Fruit fly (Drosophila melanogaster): ENCODE data around the gene CG42846.

DNA sequence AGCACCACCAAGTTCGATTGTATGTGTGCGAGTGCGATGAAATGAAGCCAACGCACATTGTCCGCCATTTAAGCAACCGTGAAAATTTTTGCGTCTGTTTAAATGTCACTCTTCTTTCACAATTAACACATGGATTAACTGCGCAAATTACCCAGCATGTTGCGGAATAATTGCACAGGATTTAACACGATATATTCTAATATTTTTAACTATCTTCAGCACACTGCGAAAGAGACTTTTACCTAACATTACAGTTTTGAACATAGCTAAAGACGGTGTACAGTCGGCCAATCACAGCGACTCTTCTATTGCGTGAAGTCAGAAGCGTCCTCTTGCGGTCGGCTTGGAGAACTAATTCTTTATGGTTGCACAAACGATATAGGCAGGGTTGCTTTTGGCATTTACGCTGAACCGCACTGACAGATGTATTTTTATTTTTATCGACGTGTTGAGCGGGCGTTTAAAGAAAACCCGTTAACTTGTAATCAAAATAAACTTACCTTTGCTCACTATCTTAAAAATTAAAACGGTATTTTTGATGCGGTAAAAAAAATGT is 15.3 kb upstream of the CG42846 start:
- peak; percentile 74 for TF ChIP-seq Mnt (GFP tag; optimal IDR thresholded peaks at IDR 0.05)
- TF ChIP-seq CG12768 (GFP tag; optimal IDR thresholded peaks at IDR 0.05) = no peak
- TF ChIP-seq CG5204 (GFP tag; optimal IDR thresholded peaks at IDR 0.05) = no peak
- no peak for TF ChIP-seq kay (GFP tag; ENCODE audit: borderline replicate concordance)
- peak; percentile 18 for TF ChIP-seq CG7045 (GFP tag; optimal IDR thresholded peaks at IDR 0.05)
- TF ChIP-seq toe (GFP tag; optimal IDR thresholded peaks at IDR 0.05) = no peak
- TF ChIP-seq cic (GFP tag; optimal IDR thresholded peaks at IDR 0.05) = peak; percentile 22

Measured in whole organism, adult.